Worm (Caenorhabditis elegans) whole organism, midembryonic: ENCODE measurements around the gene R01H2.2.

Experiments
- flt-1 ChIP-seq: fragments of 200-800 bp; sonication (Bioruptor generic); IDR thresholded peaks from 2 replicates; pipeline ENCODE4 v1.3.6; 2022; ENCODE audit warnings: missing genetic modification characterization, missing compliant biosample characterization
- tab-1 ChIP-seq: fragments of 200-800 bp; sonication (Bioruptor generic); IDR thresholded peaks from 2 replicates; pipeline ENCODE4 v1.3.6; 2022; ENCODE audit warnings: missing genetic modification characterization, missing compliant biosample characterization

- TF ChIP-seq tab-1 (GFP tag; lab: Robert Waterston, UW) (no peak), flt-1 (GFP tag; lab: Robert Waterston, UW) (no peak)
Observed at ce11 chrIII:7068520-7069113, 12.3 kb downstream of the R01H2.2 start, which contains the start of the genes ubc-18 and R01H2.8.
